Fruit fly (Drosophila melanogaster) whole organism, wandering third instar larva: Measurements from ENCODE around the gene Pde6.

Experiments used
- Mio ChIP-seq: sonication (Bioruptor generic); optimal IDR thresholded peaks from 2 replicates; lab custom pipeline; 2016; ENCODE audit warnings: missing biosample characterization, missing genetic modification characterization
- ey ChIP-seq: fragments of 200-800 bp; sonication (Bioruptor generic); optimal IDR thresholded peaks from 2 replicates; lab custom pipeline; 2016; ENCODE audit warnings: missing biosample characterization, missing genetic modification characterization
- jim ChIP-seq: fragments of 175-275, 200-325 bp; sonication (Bioruptor generic); optimal IDR thresholded peaks from 2 replicates; lab custom pipeline; 2016; ENCODE audit warnings: missing biosample characterization, mild to moderate bottlenecking, missing genetic modification characterization
- psq ChIP-seq: fragments of 200-800 bp; sonication (Bioruptor generic); optimal IDR thresholded peaks from 3 replicates; lab custom pipeline; 2017; ENCODE audit warnings: missing biosample characterization, mild to moderate bottlenecking, missing genetic modification characterization, moderate library complexity
- tai ChIP-seq: sonication (Bioruptor generic); optimal IDR thresholded peaks from 2 replicates; lab custom pipeline; 2016; ENCODE audit warnings: missing biosample characterization, missing genetic modification characterization

DNA sequence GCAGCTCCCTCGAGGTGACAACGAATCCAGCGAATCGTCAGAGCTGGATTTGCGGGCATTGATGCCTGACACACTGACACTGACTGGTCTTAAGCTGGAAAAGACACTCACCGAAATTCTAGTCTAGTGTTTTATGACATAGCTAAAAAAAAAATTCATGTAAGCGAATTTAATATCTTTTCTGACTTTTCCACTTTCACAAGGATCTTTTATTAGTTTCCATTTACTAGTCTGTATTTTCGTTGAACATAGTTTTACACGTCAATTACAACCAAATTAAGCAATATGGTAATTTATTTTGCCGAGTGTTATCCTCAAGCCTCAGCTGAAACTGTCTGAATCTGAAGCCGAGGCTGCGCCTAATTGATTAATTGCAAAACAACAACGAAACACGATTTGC, 61.7 kb downstream of the Pde6 start:
- TF ChIP-seq Mio (GFP tag; lab: Kevin White, UChicago) (no peak), ey (GFP tag; lab: Kevin White, UChicago) (peak; percentile 26), jim (GFP tag; lab: Kevin White, UChicago) (no peak), psq (GFP tag; lab: Kevin White, UChicago) (no peak), tai (no peak)
